Fruit fly (Drosophila melanogaster): ENCODE data around the gene drd.

Gene drd

dm6 chrX:15152058-15152457 is 26.5 kb downstream of the drd start:
- no peak for TF ChIP-seq CG16779 (tag; optimal IDR thresholded peaks at IDR 0.05)
- TF ChIP-seq CG31627 (GFP tag; optimal IDR thresholded peaks at IDR 0.05): no peak
- TF ChIP-seq cyc (GFP tag; optimal IDR thresholded peaks at IDR 0.05): no peak
- TF ChIP-seq Met (GFP tag; optimal IDR thresholded peaks at IDR 0.05): no peak
- no peak for TF ChIP-seq CG6792 (GFP tag; optimal IDR thresholded peaks at IDR 0.05)
- peak; percentile 28 for TF ChIP-seq CG3919 (GFP tag; optimal IDR thresholded peaks at IDR 0.05)
- no peak for TF ChIP-seq net (GFP tag; optimal IDR thresholded peaks at IDR 0.05)
- TF ChIP-seq svp (GFP tag): peak; percentile 10
- peak; percentile 50; the same call in 1 of the 2 replicates for TF ChIP-seq CG15336 (GFP tag; IDR thresholded peaks at IDR 0.05)
- TF ChIP-seq CG8632 (GFP tag; optimal IDR thresholded peaks at IDR 0.05): no peak
- TF ChIP-seq Smox (GFP tag; optimal IDR thresholded peaks at IDR 0.05): no peak
- peak; percentile 57 for TF ChIP-seq Hr4 (GFP tag; optimal IDR thresholded peaks at IDR 0.05)
- peak; percentile 70 for TF ChIP-seq CG6163 (GFP tag; IDR thresholded peaks at IDR 0.05)
- no peak for TF ChIP-seq CG11762 (GFP tag; optimal IDR thresholded peaks at IDR 0.05; ENCODE audit: insufficient read depth)
- TF ChIP-seq CG11902 (GFP tag; optimal IDR thresholded peaks at IDR 0.05): no peak
- TF ChIP-seq CG10669 (GFP tag; optimal IDR thresholded peaks at IDR 0.05): no peak
- no peak for TF ChIP-seq CG6854 (GFP tag; optimal IDR thresholded peaks at IDR 0.05)
- TF ChIP-seq Ets96B (tag; optimal IDR thresholded peaks at IDR 0.05): no peak
- TF ChIP-seq Blimp-1 (GFP tag; optimal IDR thresholded peaks at IDR 0.05): no peak
- no peak for TF ChIP-seq ss (GFP tag; optimal IDR thresholded peaks at IDR 0.05)
- TF ChIP-seq CG8319 (GFP tag; optimal IDR thresholded peaks at IDR 0.05): no peak
- TF ChIP-seq CG11294 (GFP tag; IDR thresholded peaks at IDR 0.05): no peak
- TF ChIP-seq CG1621 (tag; optimal IDR thresholded peaks at IDR 0.05): no peak
- no peak for TF ChIP-seq CG6808 (GFP tag; optimal IDR thresholded peaks at IDR 0.05)
- no peak for TF ChIP-seq topi (GFP tag; optimal IDR thresholded peaks at IDR 0.05)
- no peak for TF ChIP-seq Eip93F (GFP tag; optimal IDR thresholded peaks at IDR 0.05)
- peak; percentile 28 for TF ChIP-seq CG6276 (GFP tag; optimal IDR thresholded peaks at IDR 0.05)
- no peak for TF ChIP-seq Gug (GFP tag; IDR thresholded peaks at IDR 0.05)
- no peak for TF ChIP-seq Sox14 (GFP tag; optimal IDR thresholded peaks at IDR 0.05)
- no peak for TF ChIP-seq Sox15 (GFP tag; optimal IDR thresholded peaks at IDR 0.05)
- TF ChIP-seq Eip78C (GFP tag): peak; percentile 42
- TF ChIP-seq Sox102F (GFP tag; optimal IDR thresholded peaks at IDR 0.05): no peak
- no peak for TF ChIP-seq CG4318 (GFP tag; optimal IDR thresholded peaks at IDR 0.05)
- TF ChIP-seq eg (GFP tag; IDR thresholded peaks at IDR 0.05): peak; percentile 62; the same call in 2 of the 3 replicates
- no peak for TF ChIP-seq esn (GFP tag; optimal IDR thresholded peaks at IDR 0.05)
- TF ChIP-seq lz (GFP tag; optimal IDR thresholded peaks at IDR 0.05): no peak
- TF ChIP-seq acj6 (GFP tag; optimal IDR thresholded peaks at IDR 0.05): no peak
- TF ChIP-seq pdm3 (GFP tag; optimal IDR thresholded peaks at IDR 0.05): peak; percentile 21
- no peak for TF ChIP-seq Ets21C (GFP tag; optimal IDR thresholded peaks at IDR 0.05)
- TF ChIP-seq CG9139 (GFP tag; optimal IDR thresholded peaks at IDR 0.05): no peak
- TF ChIP-seq vri (GFP tag; optimal IDR thresholded peaks at IDR 0.05): no peak
- peak; percentile 5 for TF ChIP-seq achi (GFP tag; optimal IDR thresholded peaks at IDR 0.05)
- TF ChIP-seq CG32006 (GFP tag; optimal IDR thresholded peaks at IDR 0.05): peak; percentile 47
- no peak for TF ChIP-seq CG10631 (GFP tag; optimal IDR thresholded peaks at IDR 0.05)
- TF ChIP-seq salr (GFP tag; optimal IDR thresholded peaks at IDR 0.05): no peak
- peak; percentile 38 for TF ChIP-seq Lpt (GFP tag; optimal IDR thresholded peaks at IDR 0.05)
- no peak for TF ChIP-seq CG3032 (tag; optimal IDR thresholded peaks at IDR 0.05)
- TF ChIP-seq CG8119 (GFP tag; IDR thresholded peaks at IDR 0.05): peak; percentile 48; the same call in 1 of the 3 replicates
- TF ChIP-seq dac (GFP tag; optimal IDR thresholded peaks at IDR 0.05): no peak
- no peak for TF ChIP-seq CG34406 (GFP tag; optimal IDR thresholded peaks at IDR 0.05)
- no peak for TF ChIP-seq CG7368 (GFP tag; optimal IDR thresholded peaks at IDR 0.05)
- no peak for TF ChIP-seq fd59A (GFP tag; optimal IDR thresholded peaks at IDR 0.05)
- no peak for TF ChIP-seq spab (GFP tag; optimal IDR thresholded peaks at IDR 0.05)
